Fruit fly (Drosophila melanogaster) Kc167 (cell line): Measurements from ENCODE around the gene CG5568.

Source experiments
- Myc ChIP-seq: fragments of >200 bp; optimal IDR thresholded peaks from 2 replicates; lab custom pipeline; 2017; ENCODE audit warnings: missing external identifiers
- Sin3A ChIP-seq: fragments of >200 bp; optimal IDR thresholded peaks from 2 replicates; lab custom pipeline; 2018; ENCODE audit warnings: missing external identifiers
- h ChIP-seq: fragments of >200 bp; optimal IDR thresholded peaks from 3 replicates; lab custom pipeline; 2018; ENCODE audit warnings: missing external identifiers

DNA sequence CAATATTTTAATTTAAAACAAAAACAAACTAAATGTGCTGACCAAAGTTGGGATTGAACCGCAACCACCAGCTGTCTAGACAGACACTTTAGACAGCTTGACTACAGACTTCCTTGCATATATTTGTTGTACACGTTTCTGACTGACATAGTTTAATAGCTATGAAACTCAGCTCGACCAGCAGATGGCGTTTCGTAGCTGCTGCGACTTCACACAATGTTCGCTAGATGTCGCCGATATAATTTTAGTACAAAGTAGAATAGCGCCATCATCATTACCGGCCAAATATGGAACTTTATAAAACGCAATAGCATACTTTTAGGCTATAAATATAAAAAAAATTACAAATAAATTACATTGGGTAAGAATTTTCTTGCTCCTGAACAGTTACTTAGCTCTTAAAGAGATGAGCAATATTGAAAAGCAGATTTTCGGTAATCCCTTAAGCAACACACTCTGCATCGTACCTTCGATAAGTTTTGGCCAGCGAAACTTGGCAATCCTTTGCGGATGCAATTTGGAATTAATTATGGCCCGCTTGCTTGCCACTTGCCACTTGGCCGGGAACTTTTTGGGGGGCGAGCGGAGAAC is 1.6 kb upstream of the CG5568 start:
- TF ChIP-seq h (lab: Kevin White, UChicago): no peak
- TF ChIP-seq Sin3A (lab: Kevin White, UChicago): no peak
- no peak for TF ChIP-seq Myc
